Worm (Caenorhabditis elegans): ENCODE data around the gene dct-18.

The dct-18 gene

ce11 chrII:12966274-12966673, 34.6 kb downstream of the dct-18 start:
- TF ChIP-seq ceh-16 (tag; optimal IDR thresholded peaks at IDR 0.05) (no peak), pha-4 (tag; optimal IDR thresholded peaks at IDR 0.05) (no peak), ztf-4 (tag; optimal IDR thresholded peaks at IDR 0.05) (no peak), fkh-2 (tag; optimal IDR thresholded peaks at IDR 0.05) (no peak), egl-27 (tag; optimal IDR thresholded peaks at IDR 0.05) (no peak), nhr-237 (tag; optimal IDR thresholded peaks at IDR 0.05) (no peak), ama-1 (optimal IDR thresholded peaks at IDR 0.05) (no peak), nhr-28 (tag; optimal IDR thresholded peaks at IDR 0.05) (no peak)

- TF ChIP-seq daf-12 (tag; optimal IDR thresholded peaks at IDR 0.05) (no peak), nhr-23 (tag; optimal IDR thresholded peaks at IDR 0.05) (no peak), nhr-28 (tag; optimal IDR thresholded peaks at IDR 0.05) (no peak), lin-15B (tag; optimal IDR thresholded peaks at IDR 0.05) (no peak), skn-1 (tag; optimal IDR thresholded peaks at IDR 0.05) (no peak), mml-1 (tag; optimal IDR thresholded peaks at IDR 0.05) (no peak), nhr-12 (tag; optimal IDR thresholded peaks at IDR 0.05) (no peak), lin-39 (tag; optimal IDR thresholded peaks at IDR 0.05) (no peak), nhr-43 (tag; optimal IDR thresholded peaks at IDR 0.05; ENCODE audit: poor library complexity, severe bottlenecking) (no peak), elt-2 (tag; optimal IDR thresholded peaks at IDR 0.05) (no peak), fkh-2 (tag; optimal IDR thresholded peaks at IDR 0.05) (no peak), zag-1 (tag; optimal IDR thresholded peaks at IDR 0.05) (no peak), ZK546.5 (tag; optimal IDR thresholded peaks at IDR 0.05) (no peak), tbx-2 (tag; optimal IDR thresholded peaks at IDR 0.05) (no peak), mdl-1 (tag; optimal IDR thresholded peaks at IDR 0.05) (no peak), eor-1 (tag; optimal IDR thresholded peaks at IDR 0.05) (no peak)
Observed at ce11 chrII:12968448-12968969, 36.8 kb downstream of the dct-18 start.

ce11 chrII:12969622-12970021, 37.9 kb downstream of the dct-18 start, which contains the start of gene Y38F1A.4:
Gene Y38F1A.4, minus strand, starts transcription at chrII:12969722.
- no peak for TF ChIP-seq ZK546.5 (tag; optimal IDR thresholded peaks at IDR 0.05)
- TF ChIP-seq nhr-67 (tag; optimal IDR thresholded peaks at IDR 0.05), result no peak
- no peak for TF ChIP-seq ceh-9 (tag; optimal IDR thresholded peaks at IDR 0.05)
- no peak for TF ChIP-seq nhr-12 (tag; optimal IDR thresholded peaks at IDR 0.05)
- TF ChIP-seq hmg-11 (tag; optimal IDR thresholded peaks at IDR 0.05), result no peak
- TF ChIP-seq fos-1 (tag; optimal IDR thresholded peaks at IDR 0.05), result no peak
- TF ChIP-seq R02D3.7 (tag; optimal IDR thresholded peaks at IDR 0.05), result no peak
- no peak for TF ChIP-seq unc-39 (tag; optimal IDR thresholded peaks at IDR 0.05)
- TF ChIP-seq egl-27 (tag; optimal IDR thresholded peaks at IDR 0.05), result no peak
- no peak for TF ChIP-seq nhr-28 (tag; optimal IDR thresholded peaks at IDR 0.05)
- no peak for TF ChIP-seq pha-4 (tag; optimal IDR thresholded peaks at IDR 0.05)
- TF ChIP-seq aly-2 (tag; optimal IDR thresholded peaks at IDR 0.05), result no peak
- no peak for TF ChIP-seq nhr-23 (tag; optimal IDR thresholded peaks at IDR 0.05)
- no peak for TF ChIP-seq elt-1 (tag; optimal IDR thresholded peaks at IDR 0.05)
- TF ChIP-seq tbx-2 (tag; optimal IDR thresholded peaks at IDR 0.05), result no peak
- TF ChIP-seq elt-3 (tag; optimal IDR thresholded peaks at IDR 0.05), result no peak
- TF ChIP-seq lsy-12 (tag; optimal IDR thresholded peaks at IDR 0.05), result no peak
- TF ChIP-seq mml-1 (tag; optimal IDR thresholded peaks at IDR 0.05), result no peak

ce11 chrII:12978658-12979057, 47.0 kb downstream of the dct-18 start:
- TF ChIP-seq snpc-4 (tag; optimal IDR thresholded peaks at IDR 0.05) (no peak), tbx-2 (tag; optimal IDR thresholded peaks at IDR 0.05) (no peak), lin-39 (tag; optimal IDR thresholded peaks at IDR 0.05) (no peak)

ce11 chrII:12980212-12980611, 48.5 kb downstream of the dct-18 start, which contains the start of gene cyd-1:
Gene cyd-1, plus strand, starts transcription at chrII:12980591.
- TF ChIP-seq ceh-28 (tag; optimal IDR thresholded peaks at IDR 0.05), result no peak
- no peak for TF ChIP-seq nhr-237 (tag; optimal IDR thresholded peaks at IDR 0.05)
- TF ChIP-seq elt-1 (tag; optimal IDR thresholded peaks at IDR 0.05), result no peak
- TF ChIP-seq pqm-1 (tag; optimal IDR thresholded peaks at IDR 0.05), result peak; percentile 85
- no peak for TF ChIP-seq nhr-25 (tag; optimal IDR thresholded peaks at IDR 0.05)
- TF ChIP-seq nhr-67 (tag; optimal IDR thresholded peaks at IDR 0.05), result no peak
- TF ChIP-seq ceh-16 (tag; optimal IDR thresholded peaks at IDR 0.05), result no peak
- no peak for TF ChIP-seq lin-15B (tag; optimal IDR thresholded peaks at IDR 0.05)
- no peak for TF ChIP-seq nhr-28 (tag; optimal IDR thresholded peaks at IDR 0.05)
- TF ChIP-seq nhr-11 (tag; optimal IDR thresholded peaks at IDR 0.05), result no peak
- no peak for TF ChIP-seq nhr-77 (tag; optimal IDR thresholded peaks at IDR 0.05)
- peak; percentile 26 for TF ChIP-seq jun-1 (tag; optimal IDR thresholded peaks at IDR 0.05)
- TF ChIP-seq nhr-76 (tag; optimal IDR thresholded peaks at IDR 0.05), result no peak
- TF ChIP-seq mdl-1 (tag; optimal IDR thresholded peaks at IDR 0.05), result no peak
- TF ChIP-seq pha-4 (tag; optimal IDR thresholded peaks at IDR 0.05), result peak; percentile 91
- no peak for TF ChIP-seq mml-1 (tag; optimal IDR thresholded peaks at IDR 0.05)
- TF ChIP-seq unc-39 (tag; optimal IDR thresholded peaks at IDR 0.05), result no peak
- no peak for TF ChIP-seq zag-1 (tag; optimal IDR thresholded peaks at IDR 0.05)
- TF ChIP-seq snpc-4 (tag; optimal IDR thresholded peaks at IDR 0.05), result no peak
- TF ChIP-seq elt-2 (tag; optimal IDR thresholded peaks at IDR 0.05), result peak; percentile 100
- TF ChIP-seq daf-12 (tag; optimal IDR thresholded peaks at IDR 0.05), result no peak
- TF ChIP-seq R02D3.7 (tag; optimal IDR thresholded peaks at IDR 0.05), result no peak
- no peak for TF ChIP-seq eor-1 (tag; optimal IDR thresholded peaks at IDR 0.05)
- no peak for TF ChIP-seq nfya-1 (tag; optimal IDR thresholded peaks at IDR 0.05; ENCODE audit: insufficient read depth)
- no peak for TF ChIP-seq egl-27 (tag; optimal IDR thresholded peaks at IDR 0.05)
